Fruit fly (Drosophila melanogaster) whole organism, embryonic: ENCODE data around the gene CG18581.

Source experiments
- CG10321 ChIP-seq: fragments of 200-800 bp; sonication (Bioruptor generic); IDR thresholded peaks from 2 replicates; pipeline ENCODE4 v1.3.6; 2022; ENCODE audit warnings: missing biosample characterization, missing genetic modification characterization
- CG10979 ChIP-seq: fragments of 200-800 bp; sonication (Bioruptor generic); optimal IDR thresholded peaks from 2 replicates; lab custom pipeline; 2018; ENCODE audit warnings: missing biosample characterization, mild to moderate bottlenecking, missing genetic modification characterization, moderate library complexity
- CG11696 ChIP-seq: fragments of 200-800 bp; sonication (Bioruptor generic); IDR thresholded peaks from 2 replicates; pipeline ENCODE4 v1.3.6; 2022; ENCODE audit warnings: missing biosample characterization, missing genetic modification characterization
- CG12219 ChIP-seq: fragments of 200-800 bp; sonication (Bioruptor generic); optimal IDR thresholded peaks from 3 replicates; lab custom pipeline; 2018; ENCODE audit warnings: missing biosample characterization, mild to moderate bottlenecking, missing genetic modification characterization
- CG16863 ChIP-seq: fragments of 200-800 bp; sonication (Bioruptor generic); optimal IDR thresholded peaks from 3 replicates; lab custom pipeline; 2016; ENCODE audit warnings: missing biosample characterization, missing genetic modification characterization
- CG17912 ChIP-seq: fragments of 200-800 bp; sonication (Bioruptor generic); optimal IDR thresholded peaks from 2 replicates; lab custom pipeline; 2018; ENCODE audit warnings: missing biosample characterization, mild to moderate bottlenecking, missing genetic modification characterization
- CG2199 ChIP-seq: fragments of 200-800 bp; sonication (Bioruptor generic); IDR thresholded peaks from 3 replicates; pipeline ENCODE4 v1.3.6; 2022; ENCODE audit warnings: missing biosample characterization, missing genetic modification characterization
- CG2202 ChIP-seq: fragments of 200-800 bp; sonication (Bioruptor generic); optimal IDR thresholded peaks from 2 replicates; lab custom pipeline; 2018; ENCODE audit warnings: missing biosample characterization, mild to moderate bottlenecking, missing genetic modification characterization
- CG2678 ChIP-seq: fragments of 200-800 bp; sonication (Bioruptor generic); optimal IDR thresholded peaks from 3 replicates; lab custom pipeline; 2019; ENCODE audit warnings: missing biosample characterization, mild to moderate bottlenecking, missing genetic modification characterization, moderate library complexity
- CG30020 ChIP-seq: fragments of 200-800 bp; optimal IDR thresholded peaks from 2 replicates; lab custom pipeline; 2019; ENCODE audit warnings: missing biosample characterization, mild to moderate bottlenecking, missing genetic modification characterization, moderate library complexity
- CG31365 ChIP-seq: fragments of 200-800 bp; sonication (Bioruptor generic); optimal IDR thresholded peaks from 2 replicates; lab custom pipeline; 2018; ENCODE audit warnings: missing biosample characterization, mild to moderate bottlenecking, missing genetic modification characterization
- CG3726 ChIP-seq: fragments of 200-800 bp; sonication (Bioruptor generic); IDR thresholded peaks from 3 replicates; pipeline ENCODE4, ENCODE4 v1.3.6; 2022; ENCODE audit warnings: missing biosample characterization, missing genetic modification characterization
- CG3995 ChIP-seq: fragments of 200-800 bp; sonication (Bioruptor generic); optimal IDR thresholded peaks from 3 replicates; lab custom pipeline; 2016; ENCODE audit warnings: missing biosample characterization, missing genetic modification characterization
- CG42726 ChIP-seq: fragments of 200-800 bp; sonication (Bioruptor generic); IDR thresholded peaks from 2 replicates; pipeline ENCODE4 v1.3.6; 2022; ENCODE audit warnings: missing biosample characterization, missing genetic modification characterization; ENCODE audit not compliant: partially characterized antibody
- CG4424 ChIP-seq: fragments of 200-800 bp; sonication (Bioruptor generic); optimal IDR thresholded peaks from 3 replicates; lab custom pipeline; 2016; ENCODE audit warnings: missing biosample characterization, missing genetic modification characterization
- CG4854 ChIP-seq: fragments of 200-800 bp; sonication (Bioruptor generic); optimal IDR thresholded peaks from 2 replicates; lab custom pipeline; 2016; ENCODE audit warnings: missing biosample characterization, missing genetic modification characterization, inconsistent platforms
- CG5180 ChIP-seq: fragments of 200-800 bp; sonication (Bioruptor generic); optimal IDR thresholded peaks from 3 replicates; lab custom pipeline; 2017; ENCODE audit warnings: missing biosample characterization, missing genetic modification characterization, mild to moderate bottlenecking, moderate library complexity, missing genetic modification reagents
- CG5245 ChIP-seq: fragments of 200-800 bp; sonication (Bioruptor generic); optimal IDR thresholded peaks from 3 replicates; lab custom pipeline; 2016; ENCODE audit warnings: missing biosample characterization, missing genetic modification characterization
- CG6683 ChIP-seq: fragments of 200-800 bp; sonication (Bioruptor generic); optimal IDR thresholded peaks from 2 replicates; lab custom pipeline; 2017; ENCODE audit warnings: missing biosample characterization, mild to moderate bottlenecking, missing genetic modification characterization, missing genetic modification reagents
- CG8765 ChIP-seq: fragments of 200-800 bp; sonication (Bioruptor generic); IDR thresholded peaks from 2 replicates; pipeline ENCODE4 v1.3.6; 2022; ENCODE audit warnings: missing biosample characterization, missing genetic modification characterization
- CTCF ChIP-seq: fragments of 200-800 bp; sonication (Bioruptor generic); optimal IDR thresholded peaks from 2 replicates; lab custom pipeline; 2017; ENCODE audit warnings: missing biosample characterization, mild to moderate bottlenecking, missing genetic modification characterization, moderate library complexity
- Dref ChIP-seq: fragments of 200-800 bp; sonication (Bioruptor generic); IDR thresholded peaks from 2 replicates; pipeline ENCODE4 v1.3.6; 2022; ENCODE audit warnings: missing biosample characterization, missing genetic modification characterization
- E2f2 ChIP-seq: fragments of 200-800 bp; sonication (Bioruptor generic); IDR thresholded peaks from 2 replicates; pipeline ENCODE4 v1.3.6; 2022; ENCODE audit warnings: missing biosample characterization, missing genetic modification characterization
- Ets65A ChIP-seq: fragments of 200-800 bp; sonication (Bioruptor generic); peaks from one replicate; lab custom pipeline; 2016; ENCODE audit warnings: missing biosample characterization, missing genetic modification characterization
- Fer1 ChIP-seq: fragments of 200-800 bp; sonication (Bioruptor generic); optimal IDR thresholded peaks from 2 replicates; lab custom pipeline; 2017; ENCODE audit warnings: missing biosample characterization, mild to moderate bottlenecking, missing genetic modification characterization
- Fer3 ChIP-seq: fragments of 200-800 bp; sonication (Bioruptor generic); optimal IDR thresholded peaks from 2 replicates; lab custom pipeline; 2018; ENCODE audit warnings: missing biosample characterization, mild to moderate bottlenecking, missing genetic modification characterization, moderate library complexity
- Gsc ChIP-seq: fragments of 200-800 bp; sonication (Bioruptor generic); IDR thresholded peaks from 2 replicates; pipeline ENCODE4 v1.3.6; 2022; ENCODE audit warnings: missing biosample characterization, missing genetic modification characterization
- HHEX ChIP-seq: fragments of 200-800 bp; sonication (Bioruptor generic); optimal IDR thresholded peaks from 3 replicates; lab custom pipeline; 2017; ENCODE audit warnings: missing biosample characterization, mild to moderate bottlenecking, missing genetic modification characterization, missing genetic modification reagents
- HLHmδ ChIP-seq: fragments of 200-800 bp; sonication (Bioruptor generic); optimal IDR thresholded peaks from 2 replicates; lab custom pipeline; 2018; ENCODE audit warnings: missing biosample characterization, mild to moderate bottlenecking, missing genetic modification characterization, moderate library complexity
- MESR4 ChIP-seq: fragments of 200-800 bp; sonication (Bioruptor generic); optimal IDR thresholded peaks from 2 replicates; lab custom pipeline; 2018; ENCODE audit warnings: missing biosample characterization, mild to moderate bottlenecking, missing genetic modification characterization, moderate library complexity
- Med ChIP-seq: fragments of 200-800 bp; sonication (Bioruptor generic); peaks from one replicate; lab custom pipeline; 2016; ENCODE audit warnings: missing biosample characterization, missing genetic modification characterization, mild to moderate bottlenecking, inconsistent platforms, moderate library complexity
- Mes4 ChIP-seq: fragments of 200-800 bp; sonication (Bioruptor generic); optimal IDR thresholded peaks from 2 replicates; lab custom pipeline; 2016; ENCODE audit warnings: missing biosample characterization, missing genetic modification characterization
- Nf-YB ChIP-seq: fragments of 200-800 bp; sonication (Bioruptor generic); optimal IDR thresholded peaks from 3 replicates; lab custom pipeline; 2019; ENCODE audit warnings: missing biosample characterization, mild to moderate bottlenecking, missing genetic modification characterization, moderate library complexity
- Opbp ChIP-seq: fragments of 200-800 bp; sonication (Bioruptor generic); IDR thresholded peaks from 3 replicates; pipeline ENCODE4 v1.3.6; 2022; ENCODE audit warnings: missing biosample characterization, missing genetic modification characterization; ENCODE audit not compliant: partially characterized antibody
- Pdp1 ChIP-seq, 2 experiments: fragments of 200-800 bp; sonication (Bioruptor generic); optimal IDR thresholded peaks; 3 replicates each; lab custom pipeline; 2016; ENCODE audit warnings: missing biosample characterization in 2 of 2, missing genetic modification characterization in 2 of 2, mild to moderate bottlenecking in 1 of 2, moderate library complexity in 1 of 2
- Sry-δ ChIP-seq: fragments of 200-800 bp; sonication (Bioruptor generic); optimal IDR thresholded peaks from 2 replicates; lab custom pipeline; 2016; ENCODE audit warnings: missing biosample characterization, missing genetic modification characterization
- TFAM ChIP-seq: fragments of 200-800 bp; sonication (Bioruptor generic); optimal IDR thresholded peaks from 2 replicates; lab custom pipeline; 2017; ENCODE audit warnings: missing biosample characterization, missing genetic modification characterization, inconsistent platforms
- YL-1 ChIP-seq: fragments of 200-800 bp; sonication (Bioruptor generic); optimal IDR thresholded peaks from 3 replicates; lab custom pipeline; 2017; ENCODE audit warnings: missing biosample characterization, mild to moderate bottlenecking, missing genetic modification characterization
- ab ChIP-seq: fragments of 200-800 bp; sonication (Bioruptor generic); optimal IDR thresholded peaks from 2 replicates; lab custom pipeline; 2016; ENCODE audit warnings: missing biosample characterization, missing genetic modification characterization
- ase ChIP-seq: fragments of 200-800 bp; sonication (Bioruptor generic); IDR thresholded peaks from 3 replicates; pipeline ENCODE4 v1.3.6; 2022; ENCODE audit warnings: missing biosample characterization, missing genetic modification characterization
- cwo ChIP-seq: fragments of 200-800 bp; sonication (Bioruptor generic); optimal IDR thresholded peaks from 3 replicates; lab custom pipeline; 2017; ENCODE audit warnings: missing biosample characterization, missing genetic modification characterization, mild to moderate bottlenecking, moderate library complexity, missing genetic modification reagents
- emc ChIP-seq: fragments of 200-800 bp; sonication (Bioruptor generic); optimal IDR thresholded peaks from 2 replicates; lab custom pipeline; 2016; ENCODE audit warnings: missing biosample characterization, missing genetic modification characterization
- fd96Cb ChIP-seq: fragments of 200-800 bp; sonication (Bioruptor generic); optimal IDR thresholded peaks from 2 replicates; lab custom pipeline; 2018; ENCODE audit warnings: missing biosample characterization, mild to moderate bottlenecking, missing genetic modification characterization, moderate library complexity
- fru ChIP-seq: fragments of >200 bp; optimal IDR thresholded peaks from 2 replicates; lab custom pipeline; 2017
- gt ChIP-seq: fragments of 200-800 bp; sonication (Bioruptor generic); IDR thresholded peaks from 2 replicates; pipeline ENCODE4 v1.3.6; 2022; ENCODE audit warnings: missing biosample characterization, missing genetic modification characterization
- hb ChIP-seq: fragments of 200-800 bp; sonication (Bioruptor generic); IDR thresholded peaks from 3 replicates; pipeline ENCODE4 v1.3.6; 2022; ENCODE audit warnings: missing biosample characterization, missing genetic modification characterization; ENCODE audit not compliant: partially characterized antibody
- lilli ChIP-seq: fragments of 200-800 bp; sonication (Bioruptor generic); optimal IDR thresholded peaks from 3 replicates; lab custom pipeline; 2016; ENCODE audit warnings: missing biosample characterization, missing genetic modification characterization
- p53 ChIP-seq: fragments of 200-800 bp; sonication (Bioruptor generic); optimal IDR thresholded peaks from 2 replicates; lab custom pipeline; 2016; ENCODE audit warnings: missing biosample characterization, missing genetic modification characterization
- salm ChIP-seq: fragments of 200-800 bp; sonication (Bioruptor generic); optimal IDR thresholded peaks from 2 replicates; lab custom pipeline; 2018; ENCODE audit warnings: missing biosample characterization, mild to moderate bottlenecking, missing genetic modification characterization
- schlank ChIP-seq: fragments of 200-800 bp; sonication (Bioruptor generic); optimal IDR thresholded peaks from 2 replicates; lab custom pipeline; 2018; ENCODE audit warnings: missing biosample characterization, mild to moderate bottlenecking, missing genetic modification characterization
- sr ChIP-seq: fragments of 200-800 bp; sonication (Bioruptor generic); IDR thresholded peaks from 3 replicates; pipeline ENCODE4 v1.3.6; 2022; ENCODE audit warnings: missing biosample characterization, missing genetic modification characterization
- tap ChIP-seq: fragments of 200-800 bp; optimal IDR thresholded peaks from 3 replicates; lab custom pipeline; 2019; ENCODE audit warnings: missing biosample characterization, mild to moderate bottlenecking, missing genetic modification characterization, moderate library complexity

Gene CG18581

DNA sequence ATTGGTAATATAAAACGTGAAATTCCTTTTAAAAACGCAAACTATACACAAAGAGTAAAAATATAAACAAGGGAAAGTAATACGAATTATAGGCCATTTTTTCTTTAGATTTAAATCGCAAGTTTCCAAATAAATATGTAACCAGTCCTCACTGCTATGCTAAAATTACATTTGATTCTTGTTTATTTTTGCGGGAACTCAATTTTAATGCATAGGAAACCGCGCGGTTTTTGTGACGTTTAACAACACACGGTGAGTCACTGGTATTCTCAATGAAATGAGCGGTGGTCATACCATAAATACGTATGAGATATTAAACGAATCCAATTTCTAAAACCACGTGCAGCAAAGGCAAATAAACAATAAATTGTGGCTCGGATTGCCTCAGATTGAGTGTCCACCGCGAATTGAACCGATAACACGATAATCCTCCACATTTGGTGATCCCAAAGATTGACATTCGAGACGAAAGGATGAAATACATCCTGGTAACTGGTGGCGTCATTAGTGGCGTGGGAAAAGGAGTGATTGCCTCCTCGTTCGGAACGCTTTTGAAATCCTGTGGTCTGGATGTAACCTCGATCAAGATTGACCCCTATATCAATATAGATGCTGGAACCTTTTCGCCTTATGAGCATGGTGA, 48.0 kb upstream of the CG18581 start, which contains the start of gene Ctps (continued):
- TF ChIP-seq hb (no peak; the same call in 2 of the 3 replicates), Sry-δ (GFP tag; lab: Kevin White, UChicago) (peak; percentile 15), Pdp1 (GFP tag; optimal IDR thresholded peaks at IDR 0.05; lab: Kevin White, UChicago) (no peak), CG5180 (GFP tag; lab: Kevin White, UChicago) (no peak), CG12219 (GFP tag; lab: Kevin White, UChicago) (no peak), TFAM (GFP tag; lab: Kevin White, UChicago) (no peak), Opbp (GFP tag; lab: Robert Waterston, UW) (no peak), Fer1 (GFP tag; lab: Kevin White, UChicago) (peak; percentile 27), Med (GFP tag; lab: Kevin White, UChicago) (peak; percentile 91), emc (GFP tag; lab: Kevin White, UChicago) (no peak), CG8765 (GFP tag; lab: Robert Waterston, UW) (no peak), Gsc (GFP tag; lab: Robert Waterston, UW) (no peak), CG11696 (no peak), CG5245 (GFP tag; lab: Kevin White, UChicago) (no peak), CG2199 (GFP tag; lab: Robert Waterston, UW) (no peak), CTCF (GFP tag; lab: Kevin White, UChicago) (peak; percentile 44), CG4424 (GFP tag; lab: Kevin White, UChicago) (no peak), Mes4 (GFP tag; lab: Kevin White, UChicago) (no peak), CG4854 (GFP tag; lab: Kevin White, UChicago) (no peak), cwo (GFP tag; lab: Kevin White, UChicago) (no peak), CG6683 (GFP tag; lab: Kevin White, UChicago) (no peak), fru (lab: Kevin White, UChicago) (no peak), CG2202 (tag; lab: Kevin White, UChicago) (no peak), sr (GFP tag; lab: Robert Waterston, UW) (no peak), Fer3 (peak; percentile 20), schlank (no peak), Dref (GFP tag; lab: Robert Waterston, UW) (no peak), CG30020 (tag; lab: Kevin White, UChicago) (no peak), fd96Cb (tag; lab: Kevin White, UChicago) (no peak), p53 (GFP tag; lab: Kevin White, UChicago) (no peak), Ets65A (GFP tag; lab: Kevin White, UChicago) (peak; percentile 82), CG31365 (tag; lab: Kevin White, UChicago) (no peak), CG16863 (GFP tag; lab: Kevin White, UChicago) (no peak), YL-1 (GFP tag; lab: Kevin White, UChicago) (peak; percentile 28), ab (no peak), CG2678 (no peak), Nf-YB (GFP tag; lab: Kevin White, UChicago) (no peak), lilli (no peak), salm (tag; lab: Kevin White, UChicago) (no peak), CG42726 (GFP tag; lab: Robert Waterston, UW) (no peak), CG10979 (no peak), CG3995 (GFP tag; lab: Kevin White, UChicago) (peak; percentile 31), E2f2 (peak; percentile 90), CG3726 (GFP tag; lab: Robert Waterston, UW) (no peak), tap (tag; lab: Kevin White, UChicago) (no peak), ase (GFP tag; lab: Robert Waterston, UW) (no peak), HHEX (peak; percentile 4), HLHmδ (GFP tag; lab: Kevin White, UChicago) (no peak), CG10321 (GFP tag; lab: Robert Waterston, UW) (no peak), MESR4 (GFP tag; lab: Kevin White, UChicago) (peak; percentile 65), gt (GFP tag; lab: Robert Waterston, UW) (no peak), CG17912 (GFP tag; lab: Kevin White, UChicago) (peak; percentile 19)
